Fruit fly (Drosophila melanogaster) whole organism, embryonic: ENCODE data around the gene Cad89D.
A peak's percentile ranks its signal among the peaks of the same experiment; 100 is the strongest.

ENCODE experiments used
- Asciz ChIP-seq: fragments of 200-800 bp; sonication (Bioruptor generic); optimal IDR thresholded peaks from 2 replicates; lab custom pipeline; 2017; ENCODE audit warnings: missing biosample characterization, mild to moderate bottlenecking, missing genetic modification characterization, missing genetic modification reagents
- BEAF-32 ChIP-seq: fragments of 200-800 bp; sonication (Bioruptor generic); optimal IDR thresholded peaks from 3 replicates; lab custom pipeline; 2017; ENCODE audit warnings: missing biosample characterization, missing genetic modification characterization, mild to moderate bottlenecking, moderate library complexity, missing genetic modification reagents
- Bgb ChIP-seq: fragments of 200-800 bp; sonication (Bioruptor generic); IDR thresholded peaks from 2 replicates; pipeline ENCODE4 v1.3.6; 2022; ENCODE audit warnings: missing biosample characterization, missing genetic modification characterization; ENCODE audit not compliant: partially characterized antibody
- CG10267 ChIP-seq: fragments of 200-800 bp; sonication (Bioruptor generic); optimal IDR thresholded peaks from 2 replicates; lab custom pipeline; 2018; ENCODE audit warnings: missing biosample characterization, mild to moderate bottlenecking, missing genetic modification characterization, moderate library complexity
- CG10565 ChIP-seq: fragments of 200-800 bp; sonication (Bioruptor generic); optimal IDR thresholded peaks from 3 replicates; lab custom pipeline; 2016; ENCODE audit warnings: missing biosample characterization, mild to moderate bottlenecking, missing genetic modification characterization
- CG11456 ChIP-seq: fragments of 200-800 bp; sonication (Bioruptor generic); IDR thresholded peaks from 3 replicates; pipeline ENCODE4 v1.3.6; 2022; ENCODE audit warnings: missing biosample characterization, missing genetic modification characterization
- CG12236 ChIP-seq: fragments of 200-800 bp; sonication (Bioruptor generic); optimal IDR thresholded peaks from 2 replicates; lab custom pipeline; 2016; ENCODE audit warnings: missing biosample characterization, missing genetic modification characterization
- CG13287 ChIP-seq: fragments of 200-800 bp; sonication (Bioruptor generic); IDR thresholded peaks from 2 replicates; pipeline ENCODE4 v1.3.6; 2022; ENCODE audit warnings: missing biosample characterization, missing genetic modification characterization; ENCODE audit not compliant: partially characterized antibody
- CG14050 ChIP-seq: fragments of 200-800 bp; sonication (Bioruptor generic); IDR thresholded peaks from 3 replicates; pipeline ENCODE4 v1.3.6; 2022; ENCODE audit warnings: missing biosample characterization, missing genetic modification characterization
- CG16779 ChIP-seq: fragments of 200-800 bp; sonication (Bioruptor generic); IDR thresholded peaks from 2 replicates; pipeline ENCODE4 v1.3.6; 2022; ENCODE audit warnings: missing biosample characterization, missing genetic modification characterization
- CG16813 ChIP-seq: fragments of 200-800 bp; sonication (Bioruptor generic); IDR thresholded peaks from 3 replicates; pipeline ENCODE4 v1.3.6; 2022; ENCODE audit warnings: missing biosample characterization, missing genetic modification characterization; ENCODE audit not compliant: partially characterized antibody
- CG17568 ChIP-seq: fragments of 200-800 bp; sonication (Bioruptor generic); optimal IDR thresholded peaks from 2 replicates; lab custom pipeline; 2018; ENCODE audit warnings: missing biosample characterization, mild to moderate bottlenecking, missing genetic modification characterization, moderate library complexity
- CG17802 ChIP-seq: fragments of 200-800 bp; sonication (Bioruptor generic); optimal IDR thresholded peaks from 2 replicates; lab custom pipeline; 2018; ENCODE audit warnings: missing biosample characterization, mild to moderate bottlenecking, missing genetic modification characterization, moderate library complexity
- CG2129 ChIP-seq: fragments of 200-800 bp; sonication (Bioruptor generic); IDR thresholded peaks from 2 replicates; pipeline ENCODE4 v1.3.6; 2022; ENCODE audit warnings: missing biosample characterization, missing genetic modification characterization; ENCODE audit not compliant: partially characterized antibody
- CG2678 ChIP-seq: fragments of 200-800 bp; sonication (Bioruptor generic); optimal IDR thresholded peaks from 3 replicates; lab custom pipeline; 2019; ENCODE audit warnings: missing biosample characterization, mild to moderate bottlenecking, missing genetic modification characterization, moderate library complexity
- CG31388 ChIP-seq: fragments of 200-800 bp; sonication (Bioruptor generic); optimal IDR thresholded peaks from 2 replicates; lab custom pipeline; 2016; ENCODE audit warnings: missing biosample characterization, missing genetic modification characterization
- CG34224 ChIP-seq: fragments of 200-800 bp; sonication (Bioruptor generic); IDR thresholded peaks from 3 replicates; pipeline ENCODE4 v1.3.6; 2022; ENCODE audit warnings: missing biosample characterization, missing genetic modification characterization; ENCODE audit not compliant: partially characterized antibody
- CG3847 ChIP-seq: fragments of 200-800 bp; sonication (Bioruptor generic); IDR thresholded peaks from 2 replicates; pipeline ENCODE4 v1.3.6; 2022; ENCODE audit warnings: missing biosample characterization, missing genetic modification characterization
- CG3995 ChIP-seq: fragments of 200-800 bp; sonication (Bioruptor generic); optimal IDR thresholded peaks from 3 replicates; lab custom pipeline; 2016; ENCODE audit warnings: missing biosample characterization, missing genetic modification characterization
- CG4282 ChIP-seq: fragments of 200-800 bp; sonication (Bioruptor generic); optimal IDR thresholded peaks from 2 replicates; lab custom pipeline; 2016; ENCODE audit warnings: missing biosample characterization, missing genetic modification characterization
- CG4404 ChIP-seq: fragments of 200-800 bp; sonication (Bioruptor generic); IDR thresholded peaks from 2 replicates; pipeline ENCODE4 v1.3.6; 2022; ENCODE audit warnings: missing biosample characterization, missing genetic modification characterization
- CG5180 ChIP-seq: fragments of 200-800 bp; sonication (Bioruptor generic); optimal IDR thresholded peaks from 3 replicates; lab custom pipeline; 2017; ENCODE audit warnings: missing biosample characterization, missing genetic modification characterization, mild to moderate bottlenecking, moderate library complexity, missing genetic modification reagents
- CG7271 ChIP-seq: fragments of 200-800 bp; sonication (Bioruptor generic); optimal IDR thresholded peaks from 2 replicates; lab custom pipeline; 2018; ENCODE audit warnings: missing biosample characterization, mild to moderate bottlenecking, missing genetic modification characterization, moderate library complexity
- CG7357 ChIP-seq: fragments of 200-800 bp; sonication (Bioruptor generic); IDR thresholded peaks from 3 replicates; pipeline ENCODE4 v1.3.6; 2022; ENCODE audit warnings: missing biosample characterization, missing genetic modification characterization
- CG7372 ChIP-seq: fragments of 200-800 bp; sonication (Bioruptor generic); IDR thresholded peaks from 2 replicates; pipeline ENCODE4 v1.3.6; 2022; ENCODE audit warnings: missing biosample characterization, missing genetic modification characterization
- CG8281 ChIP-seq: fragments of 200-800 bp; sonication (Bioruptor generic); optimal IDR thresholded peaks from 2 replicates; lab custom pipeline; 2018; ENCODE audit warnings: missing biosample characterization, mild to moderate bottlenecking, missing genetic modification characterization, moderate library complexity
- Dp ChIP-seq: fragments of 200-800 bp; sonication (Bioruptor generic); optimal IDR thresholded peaks from 2 replicates; lab custom pipeline; 2018; ENCODE audit warnings: missing biosample characterization, mild to moderate bottlenecking, missing genetic modification characterization, moderate library complexity
- Dref ChIP-seq: fragments of 200-800 bp; sonication (Bioruptor generic); IDR thresholded peaks from 2 replicates; pipeline ENCODE4 v1.3.6; 2022; ENCODE audit warnings: missing biosample characterization, missing genetic modification characterization
- E2f2 ChIP-seq: fragments of 200-800 bp; sonication (Bioruptor generic); IDR thresholded peaks from 2 replicates; pipeline ENCODE4 v1.3.6; 2022; ENCODE audit warnings: missing biosample characterization, missing genetic modification characterization
- H15 ChIP-seq: fragments of 200-800 bp; sonication (Bioruptor generic); IDR thresholded peaks from 3 replicates; pipeline ENCODE4 v1.3.6; 2022; ENCODE audit warnings: missing biosample characterization, missing genetic modification characterization
- HLH3B ChIP-seq: fragments of 200-800 bp; sonication (Bioruptor generic); IDR thresholded peaks from 2 replicates; pipeline ENCODE4 v1.3.6; 2022; ENCODE audit warnings: missing biosample characterization, missing genetic modification characterization
- HmgZ ChIP-seq: fragments of 200-800 bp; sonication (Bioruptor generic); optimal IDR thresholded peaks from 2 replicates; lab custom pipeline; 2018; ENCODE audit warnings: missing biosample characterization, mild to moderate bottlenecking, missing genetic modification characterization
- MBD-R2 ChIP-seq: fragments of 200-800 bp; sonication (Bioruptor generic); IDR thresholded peaks from 2 replicates; pipeline ENCODE4 v1.3.6; 2022; ENCODE audit warnings: missing biosample characterization, missing genetic modification characterization
- Nf-YB ChIP-seq: fragments of 200-800 bp; sonication (Bioruptor generic); optimal IDR thresholded peaks from 3 replicates; lab custom pipeline; 2019; ENCODE audit warnings: missing biosample characterization, mild to moderate bottlenecking, missing genetic modification characterization, moderate library complexity
- Poxn ChIP-seq: fragments of 200-800 bp; sonication (Bioruptor generic); IDR thresholded peaks from 2 replicates; pipeline ENCODE4 v1.3.6; 2022; ENCODE audit warnings: missing biosample characterization, missing genetic modification characterization
- Rx ChIP-seq: fragments of 200-800 bp; sonication (Bioruptor generic); IDR thresholded peaks from 2 replicates; pipeline ENCODE4 v1.3.6; 2022; ENCODE audit warnings: missing biosample characterization, missing genetic modification characterization
- bbx ChIP-seq: fragments of 200-800 bp; sonication (Bioruptor generic); IDR thresholded peaks from 2 replicates; pipeline ENCODE4 v1.3.6; 2022; ENCODE audit warnings: missing biosample characterization, missing genetic modification characterization; ENCODE audit not compliant: partially characterized antibody
- bsh ChIP-seq, 2 experiments: fragments of 200-800 bp; sonication (Bioruptor generic); optimal IDR thresholded peaks; 2 replicates each; lab custom pipeline; 2017 to 2018; ENCODE audit warnings: mild to moderate bottlenecking in 2 of 2, missing biosample characterization in 2 of 2, missing genetic modification characterization in 2 of 2, moderate library complexity in 1 of 2
- crp ChIP-seq, 2 experiments: fragments of 200-800 bp; sonication (Bioruptor generic); optimal IDR thresholded peaks; 2 replicates in 1 of 2; 3 replicates in 1 of 2; lab custom pipeline; 2017; ENCODE audit warnings: missing biosample characterization in 2 of 2, missing genetic modification characterization in 2 of 2, mild to moderate bottlenecking in 1 of 2, moderate library complexity in 1 of 2
- disco-r ChIP-seq: fragments of 200-800 bp; sonication (Bioruptor generic); optimal IDR thresholded peaks from 2 replicates; lab custom pipeline; 2016; ENCODE audit warnings: missing biosample characterization, missing genetic modification characterization
- kay ChIP-seq: fragments of 200-800 bp; sonication (Bioruptor generic); optimal IDR thresholded peaks from 2 replicates; lab custom pipeline; 2016; ENCODE audit warnings: missing biosample characterization, missing genetic modification characterization
- lilli ChIP-seq: fragments of 200-800 bp; sonication (Bioruptor generic); optimal IDR thresholded peaks from 3 replicates; lab custom pipeline; 2016; ENCODE audit warnings: missing biosample characterization, missing genetic modification characterization
- otp ChIP-seq: fragments of 200-800 bp; sonication (Bioruptor generic); IDR thresholded peaks from 3 replicates; pipeline ENCODE4, ENCODE4 v1.3.6; 2022; ENCODE audit warnings: missing biosample characterization, missing genetic modification characterization
- scrt ChIP-seq: fragments of 200-800 bp; sonication (Bioruptor generic); optimal IDR thresholded peaks from 2 replicates; lab custom pipeline; 2018; ENCODE audit warnings: missing biosample characterization, mild to moderate bottlenecking, missing genetic modification characterization, moderate library complexity
- stwl ChIP-seq: fragments of 200-800 bp; sonication (Bioruptor generic); optimal IDR thresholded peaks from 3 replicates; lab custom pipeline; 2018; ENCODE audit warnings: missing biosample characterization, mild to moderate bottlenecking, missing genetic modification characterization, moderate library complexity
- trem ChIP-seq: fragments of 200-800 bp; optimal IDR thresholded peaks from 3 replicates; lab custom pipeline; 2019; ENCODE audit warnings: missing biosample characterization, mild to moderate bottlenecking, missing genetic modification characterization, moderate library complexity
- trh ChIP-seq: fragments of 200-800 bp; sonication (Bioruptor generic); optimal IDR thresholded peaks from 2 replicates; lab custom pipeline; 2016; ENCODE audit warnings: missing biosample characterization, missing genetic modification characterization
- zen2 ChIP-seq: fragments of 200-800 bp; sonication (Bioruptor generic); IDR thresholded peaks from 3 replicates; pipeline ENCODE4 v1.3.6; 2022; ENCODE audit warnings: missing biosample characterization, missing genetic modification characterization; ENCODE audit not compliant: partially characterized antibody
- zfh1 ChIP-seq: fragments of 200-800 bp; sonication (Bioruptor generic); IDR thresholded peaks from 3 replicates; pipeline ENCODE4 v1.3.6; 2022; ENCODE audit warnings: missing biosample characterization, missing genetic modification characterization

The Cad89D gene

dm6 chr3R:16482276-16482675 lies 12.9 kb downstream of the Cad89D start, which contains the start of gene Sdhaf3 (continued):
- TF ChIP-seq zfh1 (0 out of 3 replicates have a peak, but pooled peaks have one; percentile 5), Poxn (GFP tag; lab: Robert Waterston, UW) (no peak), scrt (GFP tag; lab: Kevin White, UChicago) (no peak), Nf-YB (GFP tag; lab: Kevin White, UChicago) (no peak), CG4282 (GFP tag; lab: Kevin White, UChicago) (no peak), lilli (peak; percentile 13), CG7271 (tag; lab: Kevin White, UChicago) (no peak), kay (GFP tag; lab: Kevin White, UChicago) (no peak), CG10267 (tag; lab: Kevin White, UChicago) (peak; percentile 89), CG16813 (GFP tag; lab: Robert Waterston, UW) (0 out of 3 replicates have a peak, but pooled peaks have one; percentile 14), E2f2 (GFP tag; lab: Robert Waterston, UW) (peak; percentile 93), HmgZ (tag; lab: Kevin White, UChicago) (peak; percentile 18), CG8281 (no peak), CG4404 (GFP tag; lab: Robert Waterston, UW) (no peak), BEAF-32 (GFP tag; lab: Kevin White, UChicago) (peak; percentile 32), CG13287 (GFP tag; lab: Robert Waterston, UW) (no peak), CG5180 (no peak), CG7372 (GFP tag; lab: Robert Waterston, UW) (no peak), CG3847 (GFP tag; lab: Robert Waterston, UW) (peak; percentile 31; the same call in 1 of the 2 replicates), MBD-R2 (GFP tag; lab: Robert Waterston, UW) (peak; percentile 47; the same call in 1 of the 2 replicates), Dp (peak; percentile 89), Asciz (GFP tag; lab: Kevin White, UChicago) (no peak), crp (GFP tag; optimal IDR thresholded peaks at IDR 0.05; lab: Kevin White, UChicago) (peak in 1 of 2 experiments; percentile 74)

DNA sequence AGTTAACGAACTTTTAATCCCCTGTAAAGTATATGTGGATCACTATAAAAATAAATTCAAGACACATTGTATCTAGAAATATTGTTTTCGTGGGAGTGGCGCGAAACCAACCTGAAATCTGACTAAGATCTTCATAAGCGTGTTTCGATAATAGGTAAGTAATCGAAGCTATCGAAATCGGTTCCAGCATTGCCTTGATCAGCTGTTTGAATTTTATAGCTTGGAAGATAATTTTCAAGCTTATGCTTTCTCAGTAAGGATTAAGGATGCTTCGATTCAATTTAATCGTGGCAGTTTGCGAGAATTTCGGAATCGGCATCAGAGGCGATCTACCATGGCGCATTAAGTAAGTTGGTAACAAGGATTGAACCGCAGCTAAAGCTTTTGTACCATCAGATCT lies 14.2 kb downstream of the Cad89D start, which contains the start of gene Dhfr:
TSS of gene Dhfr (plus strand) at position 173 of the 400 bp plus-strand sequence.
- TF ChIP-seq CG14050 (GFP tag; lab: Robert Waterston, UW), result no peak
- TF ChIP-seq trh (GFP tag; lab: Kevin White, UChicago), result no peak
- no peak for TF ChIP-seq disco-r (GFP tag; lab: Kevin White, UChicago)
- no peak for TF ChIP-seq Bgb (GFP tag; lab: Robert Waterston, UW)
- peak; percentile 21 for TF ChIP-seq trem (tag; lab: Kevin White, UChicago)
- TF ChIP-seq otp (GFP tag; lab: Robert Waterston, UW), result no peak
- TF ChIP-seq CG12236 (GFP tag; lab: Kevin White, UChicago), result no peak
- peak; percentile 72 for TF ChIP-seq stwl (tag; lab: Kevin White, UChicago)
- TF ChIP-seq zen2 (GFP tag; lab: Robert Waterston, UW), result peak; percentile 57; the same call in 1 of the 3 replicates
- TF ChIP-seq CG34224 (GFP tag; lab: Robert Waterston, UW), result no peak
- no peak for TF ChIP-seq CG2678 (tag; lab: Kevin White, UChicago)
- TF ChIP-seq CG7357 (GFP tag; lab: Robert Waterston, UW), result no peak
- peak in 1 of 2 experiments; percentile 67 for TF ChIP-seq crp (GFP tag; optimal IDR thresholded peaks at IDR 0.05; lab: Kevin White, UChicago)
- TF ChIP-seq Rx (GFP tag; lab: Robert Waterston, UW), result no peak
- 0 out of 2 replicates have a peak, but pooled peaks have one; percentile 13 for TF ChIP-seq CG2129
- TF ChIP-seq HLH3B (GFP tag; lab: Robert Waterston, UW), result no peak
- TF ChIP-seq bsh (GFP tag; optimal IDR thresholded peaks at IDR 0.05; lab: Kevin White, UChicago), result no peak
- TF ChIP-seq MBD-R2 (GFP tag; lab: Robert Waterston, UW), result peak; percentile 70; the same call in 1 of the 2 replicates
- TF ChIP-seq CG10565 (GFP tag; lab: Kevin White, UChicago), result no peak
- TF ChIP-seq CG31388 (GFP tag; lab: Kevin White, UChicago), result no peak
- TF ChIP-seq CG16779 (GFP tag; lab: Robert Waterston, UW), result no peak
- no peak for TF ChIP-seq CG3995 (GFP tag; lab: Kevin White, UChicago)
- TF ChIP-seq Dref (GFP tag; lab: Robert Waterston, UW), result peak; percentile 62
- TF ChIP-seq CG17802 (tag; lab: Kevin White, UChicago), result no peak
- peak; percentile 18; the same call in 1 of the 2 replicates for TF ChIP-seq bbx (GFP tag; lab: Robert Waterston, UW)
- TF ChIP-seq H15 (GFP tag; lab: Robert Waterston, UW), result no peak
- TF ChIP-seq CG17568 (GFP tag; lab: Kevin White, UChicago), result no peak
- TF ChIP-seq CG11456 (GFP tag; lab: Robert Waterston, UW), result no peak
